Fruit fly (Drosophila melanogaster) whole organism, embryonic: ENCODE data around the gene Jon66Cii.

Experiments used
- ATbp ChIP-seq: fragments of 200-800 bp; sonication (Bioruptor generic); optimal IDR thresholded peaks from 2 replicates; lab custom pipeline; 2017; ENCODE audit warnings: missing biosample characterization, mild to moderate bottlenecking, missing genetic modification characterization, missing genetic modification reagents
- Ada2b ChIP-seq: fragments of 200-800 bp; sonication (Bioruptor generic); IDR thresholded peaks from 2 replicates; pipeline ENCODE4 v1.3.6; 2022; ENCODE audit warnings: missing biosample characterization, missing genetic modification characterization
- Bteb2 ChIP-seq: fragments of 200-800 bp; sonication (Bioruptor generic); optimal IDR thresholded peaks from 2 replicates; lab custom pipeline; 2016; ENCODE audit warnings: missing biosample characterization, missing genetic modification characterization
- C15 ChIP-seq: fragments of 200-800 bp; sonication (Bioruptor generic); IDR thresholded peaks from 3 replicates; pipeline ENCODE4 v1.3.6; 2022; ENCODE audit warnings: missing biosample characterization, missing genetic modification characterization
- CG10543 ChIP-seq: fragments of 200-800 bp; sonication (Bioruptor generic); optimal IDR thresholded peaks from 3 replicates; lab custom pipeline; 2017; ENCODE audit warnings: missing biosample characterization, mild to moderate bottlenecking, missing genetic modification characterization, moderate library complexity
- CG11085 ChIP-seq: fragments of 200-800 bp; sonication (Bioruptor generic); IDR thresholded peaks from 2 replicates; pipeline ENCODE4 v1.3.6; 2022; ENCODE audit warnings: missing biosample characterization, missing genetic modification characterization
- CG11696 ChIP-seq: fragments of 200-800 bp; sonication (Bioruptor generic); IDR thresholded peaks from 2 replicates; pipeline ENCODE4 v1.3.6; 2022; ENCODE audit warnings: missing biosample characterization, missing genetic modification characterization
- CG17328 ChIP-seq: fragments of 200-800 bp; sonication (Bioruptor generic); IDR thresholded peaks from 2 replicates; pipeline ENCODE4 v1.3.6; 2022; ENCODE audit warnings: missing biosample characterization, missing genetic modification characterization
- CG17568 ChIP-seq: fragments of 200-800 bp; sonication (Bioruptor generic); optimal IDR thresholded peaks from 2 replicates; lab custom pipeline; 2018; ENCODE audit warnings: missing biosample characterization, mild to moderate bottlenecking, missing genetic modification characterization, moderate library complexity
- CG17612 ChIP-seq: fragments of 200-800 bp; sonication (Bioruptor generic); IDR thresholded peaks from 2 replicates; pipeline ENCODE4 v1.3.6; 2022; ENCODE audit warnings: missing biosample characterization, missing genetic modification characterization
- CG18011 ChIP-seq: fragments of 200-800 bp; sonication (Bioruptor generic); optimal IDR thresholded peaks from 2 replicates; lab custom pipeline; 2017; ENCODE audit warnings: missing biosample characterization, missing genetic modification characterization, mild to moderate bottlenecking, moderate library complexity, missing genotype
- CG34376 ChIP-seq: fragments of 200-800 bp; sonication (Bioruptor generic); optimal IDR thresholded peaks from 2 replicates; lab custom pipeline; 2018; ENCODE audit warnings: missing biosample characterization, mild to moderate bottlenecking, missing genetic modification characterization
- CG7987 ChIP-seq: fragments of 200-800 bp; sonication (Bioruptor generic); optimal IDR thresholded peaks from 2 replicates; lab custom pipeline; 2018; ENCODE audit warnings: missing biosample characterization, mild to moderate bottlenecking, missing genetic modification characterization, moderate library complexity
- CG8089 ChIP-seq: fragments of 200-800 bp; sonication (Bioruptor generic); optimal IDR thresholded peaks from 3 replicates; lab custom pipeline; 2016; ENCODE audit warnings: missing biosample characterization, missing genetic modification characterization
- CTCF ChIP-seq: fragments of 200-800 bp; sonication (Bioruptor generic); optimal IDR thresholded peaks from 2 replicates; lab custom pipeline; 2017; ENCODE audit warnings: missing biosample characterization, mild to moderate bottlenecking, missing genetic modification characterization, moderate library complexity
- ERR ChIP-seq: fragments of 200-800 bp; sonication (Bioruptor generic); optimal IDR thresholded peaks from 2 replicates; lab custom pipeline; 2016; ENCODE audit warnings: missing biosample characterization, missing genetic modification characterization
- Ets65A ChIP-seq: fragments of 200-800 bp; sonication (Bioruptor generic); peaks from one replicate; lab custom pipeline; 2016; ENCODE audit warnings: missing biosample characterization, missing genetic modification characterization
- Gsc ChIP-seq: fragments of 200-800 bp; sonication (Bioruptor generic); IDR thresholded peaks from 2 replicates; pipeline ENCODE4 v1.3.6; 2022; ENCODE audit warnings: missing biosample characterization, missing genetic modification characterization
- H2.0 ChIP-seq: fragments of 200-800 bp; sonication (Bioruptor generic); IDR thresholded peaks from 2 replicates; pipeline ENCODE4 v1.3.6; 2022; ENCODE audit warnings: missing biosample characterization, missing genetic modification characterization
- HLH4C ChIP-seq: fragments of 200-800 bp; sonication (Bioruptor generic); IDR thresholded peaks from 3 replicates; pipeline ENCODE4 v1.3.6; 2022; ENCODE audit warnings: missing biosample characterization, missing genetic modification characterization; ENCODE audit not compliant: partially characterized antibody
- HmgD ChIP-seq: fragments of 200-800 bp; sonication (Bioruptor generic); optimal IDR thresholded peaks from 3 replicates; lab custom pipeline; 2016; ENCODE audit warnings: missing biosample characterization, missing genetic modification characterization
- Hr3 ChIP-seq: fragments of 200-800 bp; sonication (Bioruptor generic); optimal IDR thresholded peaks from 3 replicates; lab custom pipeline; 2016; ENCODE audit warnings: missing biosample characterization, missing genetic modification characterization
- MBD-R2 ChIP-seq: fragments of 200-800 bp; sonication (Bioruptor generic); IDR thresholded peaks from 2 replicates; pipeline ENCODE4 v1.3.6; 2022; ENCODE audit warnings: missing biosample characterization, missing genetic modification characterization
- cas ChIP-seq: fragments of 200-800 bp; sonication (Bioruptor generic); IDR thresholded peaks from 2 replicates; pipeline ENCODE4 v1.3.6; 2022; ENCODE audit warnings: missing biosample characterization, missing genetic modification characterization
- cato ChIP-seq: fragments of 200-800 bp; sonication (Bioruptor generic); optimal IDR thresholded peaks from 2 replicates; lab custom pipeline; 2016; ENCODE audit warnings: missing biosample characterization, missing genetic modification characterization, borderline replicate concordance
- chif ChIP-seq, 2 experiments: fragments of 200-800 bp; sonication (Bioruptor generic); optimal IDR thresholded peaks; 3 replicates each; lab custom pipeline; 2016; ENCODE audit warnings: missing biosample characterization in 2 of 2, missing genetic modification characterization in 2 of 2
- exex ChIP-seq: fragments of 200-800 bp; sonication (Bioruptor generic); optimal IDR thresholded peaks from 4 replicates; lab custom pipeline; 2018; ENCODE audit warnings: missing biosample characterization, mild to moderate bottlenecking, missing genetic modification characterization, moderate library complexity
- fd102C ChIP-seq: fragments of 200-800 bp; sonication (Bioruptor generic); optimal IDR thresholded peaks from 2 replicates; lab custom pipeline; 2018; ENCODE audit warnings: missing biosample characterization, mild to moderate bottlenecking, missing genetic modification characterization, moderate library complexity
- ftz-f1 ChIP-seq: fragments of 200-800 bp; sonication (Bioruptor generic); optimal IDR thresholded peaks from 2 replicates; lab custom pipeline; 2016; ENCODE audit warnings: missing biosample characterization, missing genetic modification characterization
- gcm ChIP-seq: fragments of 200-800 bp; sonication (Bioruptor generic); optimal IDR thresholded peaks from 2 replicates; lab custom pipeline; 2019; ENCODE audit warnings: missing biosample characterization, mild to moderate bottlenecking, missing genetic modification characterization, moderate library complexity
- gro ChIP-seq: fragments of 200-800 bp; sonication (Bioruptor generic); optimal IDR thresholded peaks from 2 replicates; lab custom pipeline; 2016; ENCODE audit warnings: missing biosample characterization, missing genetic modification characterization
- ham ChIP-seq: fragments of 200-800 bp; sonication (Bioruptor generic); IDR thresholded peaks from 2 replicates; pipeline ENCODE4 v1.3.6; 2022; ENCODE audit warnings: missing biosample characterization, missing genetic modification characterization
- insv ChIP-seq, 2 experiments: fragments of 200-800 bp; sonication (Bioruptor generic); optimal IDR thresholded peaks; 3 replicates each; lab custom pipeline; 2016 to 2018; ENCODE audit warnings: missing biosample characterization in 2 of 2, missing genetic modification characterization in 2 of 2
- jigr1 ChIP-seq: fragments of 200-800 bp; sonication (Bioruptor generic); IDR thresholded peaks from 3 replicates; pipeline ENCODE4 v1.3.6; 2022; ENCODE audit warnings: missing biosample characterization, missing genetic modification characterization
- kay ChIP-seq: fragments of 200-800 bp; sonication (Bioruptor generic); optimal IDR thresholded peaks from 2 replicates; lab custom pipeline; 2016; ENCODE audit warnings: missing biosample characterization, missing genetic modification characterization
- lmd ChIP-seq: fragments of 200-800 bp; sonication (Bioruptor generic); IDR thresholded peaks from 2 replicates; pipeline ENCODE4 v1.3.6; 2022; ENCODE audit warnings: missing biosample characterization, missing genetic modification characterization
- mirr ChIP-seq: fragments of 200-800 bp; sonication (Bioruptor generic); optimal IDR thresholded peaks from 3 replicates; lab custom pipeline; 2018; ENCODE audit warnings: missing biosample characterization, mild to moderate bottlenecking, missing genetic modification characterization
- nerfin-2 ChIP-seq: fragments of 200-800 bp; sonication (Bioruptor generic); IDR thresholded peaks from 2 replicates; pipeline ENCODE4 v1.3.6; 2022; ENCODE audit warnings: missing biosample characterization, missing genetic modification characterization; ENCODE audit not compliant: partially characterized antibody
- pan ChIP-seq, 4 experiments: fragments of >200 bp in 3 of 4; fragments of 200-800 bp in 1 of 4; sonication (Bioruptor generic) in 1 of 4; optimal IDR thresholded peaks in 3 of 4; IDR thresholded peaks in 1 of 4; 2 replicates each; pipeline versions ENCODE4 v1.3.6 to Lab custom; 2017 to 2022; ENCODE audit warnings: missing biosample characterization in 2 of 4, missing genetic modification characterization in 2 of 4, mixed read lengths in 1 of 4
- pho ChIP-seq: fragments of 200-800 bp; sonication (Bioruptor generic); optimal IDR thresholded peaks from 2 replicates; lab custom pipeline; 2016; ENCODE audit warnings: missing biosample characterization, missing genetic modification characterization
- pnt ChIP-seq: fragments of 200-800 bp; sonication (Bioruptor generic); optimal IDR thresholded peaks from 3 replicates; lab custom pipeline; 2016; ENCODE audit warnings: missing biosample characterization, missing genetic modification characterization
- sens ChIP-seq: fragments of 200-800 bp; sonication (Bioruptor generic); peaks from one replicate; lab custom pipeline; 2016; ENCODE audit warnings: missing biosample characterization, missing genetic modification characterization
- sob ChIP-seq: fragments of 200-800 bp; sonication (Bioruptor generic); IDR thresholded peaks from 2 replicates; pipeline ENCODE4 v1.3.6; 2022; ENCODE audit warnings: missing biosample characterization, missing genetic modification characterization
- tin ChIP-seq: fragments of 200-800 bp; sonication (Bioruptor generic); optimal IDR thresholded peaks from 3 replicates; lab custom pipeline; 2016; ENCODE audit warnings: missing biosample characterization, missing genetic modification characterization

The Jon66Cii gene

dm6 chr3L:8358776-8359455, 34.5 kb downstream of the Jon66Cii start (continued):
- TF ChIP-seq nerfin-2 (GFP tag; lab: Robert Waterston, UW) (peak; percentile 68), mirr (GFP tag; lab: Kevin White, UChicago) (peak; percentile 95), cas (GFP tag; lab: Robert Waterston, UW) (no peak), pho (GFP tag; lab: Kevin White, UChicago) (no peak), cato (no peak), H2.0 (GFP tag; lab: Robert Waterston, UW) (no peak), pan (optimal IDR thresholded peaks at IDR 0.05; lab: Kevin White, UChicago) (no peak), pan (GFP tag; optimal IDR thresholded peaks at IDR 0.05 in 1 of 2, IDR thresholded peaks at IDR 0.05 in 1 of 2) (no peak), ATbp (GFP tag; lab: Kevin White, UChicago) (no peak), CG8089 (no peak), CG17328 (GFP tag; lab: Robert Waterston, UW) (no peak), HmgD (no peak), Ets65A (no peak), CG34376 (GFP tag; lab: Kevin White, UChicago) (peak; percentile 95), lmd (GFP tag; lab: Robert Waterston, UW) (no peak), tin (GFP tag; lab: Kevin White, UChicago) (no peak), sens (GFP tag; lab: Kevin White, UChicago) (peak; percentile 69), CG17568 (no peak), CG11085 (GFP tag; lab: Robert Waterston, UW) (no peak), CG17612 (no peak), CTCF (GFP tag; lab: Kevin White, UChicago) (peak; percentile 38), pnt (GFP tag; lab: Kevin White, UChicago) (no peak), sob (GFP tag; lab: Robert Waterston, UW) (no peak), ham (no peak), exex (tag; lab: Kevin White, UChicago) (peak; percentile 97), HLH4C (peak; percentile 75), kay (GFP tag; lab: Kevin White, UChicago) (no peak), gro (GFP tag; lab: Kevin White, UChicago) (no peak), MBD-R2 (GFP tag; lab: Robert Waterston, UW) (peak; percentile 35; the same call in 1 of the 2 replicates), ftz-f1 (GFP tag; lab: Kevin White, UChicago) (peak; percentile 61), insv (GFP tag; optimal IDR thresholded peaks at IDR 0.05; lab: Kevin White, UChicago) (no peak), gcm (GFP tag; lab: Kevin White, UChicago) (no peak), Hr3 (no peak), CG11696 (GFP tag; lab: Robert Waterston, UW) (no peak), CG18011 (GFP tag; lab: Kevin White, UChicago) (no peak), ERR (GFP tag; lab: Kevin White, UChicago) (no peak), fd102C (GFP tag; lab: Kevin White, UChicago) (no peak), Ada2b (GFP tag; lab: Robert Waterston, UW) (no peak), C15 (GFP tag; lab: Robert Waterston, UW) (no peak), CG7987 (no peak), chif (GFP tag; optimal IDR thresholded peaks at IDR 0.05; lab: Kevin White, UChicago) (no peak), Bteb2 (GFP tag; lab: Kevin White, UChicago) (no peak), jigr1 (GFP tag; lab: Robert Waterston, UW) (no peak), Gsc (GFP tag; lab: Robert Waterston, UW) (no peak), CG10543 (peak; percentile 76)
